Worm (Caenorhabditis elegans) whole organism, young adult: ENCODE measurements around the gene T02G5.7.

Source experiments
- F22D6.2 ChIP-seq: sonication (generic microtip); optimal IDR thresholded peaks from 2 replicates; lab custom pipeline; 2016; ENCODE audit warnings: mild to moderate bottlenecking, missing genetic modification characterization, missing compliant biosample characterization
- K12H6.12 ChIP-seq: fragments of 200-800 bp; sonication (Bioruptor generic); optimal IDR thresholded peaks from 2 replicates; lab custom pipeline; 2018; ENCODE audit warnings: mild to moderate bottlenecking, missing genetic modification characterization, missing compliant biosample characterization
- aptf-2 ChIP-seq: fragments of 200-800 bp; sonication (Bioruptor generic); conservative IDR thresholded peaks from 2 replicates; pipeline ENCODE4 v1.3.6; 2022; ENCODE audit warnings: missing genetic modification reagents, missing genetic modification characterization, missing compliant biosample characterization
- ceh-100 ChIP-seq: fragments of 200-800 bp; sonication (Bioruptor generic); IDR thresholded peaks from 2 replicates; pipeline ENCODE4 v1.3.6; 2022; ENCODE audit warnings: missing genetic modification reagents, missing genetic modification characterization, missing compliant biosample characterization
- let-607 ChIP-seq, 2 experiments: fragments of 200-800 bp in 1 of 2; sonication (Bioruptor generic) in 1 of 2; sonication (generic microtip) in 1 of 2; optimal IDR thresholded peaks; 2 replicates each; lab custom pipeline; 2016 to 2018; ENCODE audit warnings: mild to moderate bottlenecking in 2 of 2, missing compliant biosample characterization in 2 of 2, missing genetic modification characterization in 2 of 2, moderate library complexity in 2 of 2, missing genotype in 1 of 2
- lin-35 ChIP-seq, 3 experiments: fragments of 150-350 bp in 2 of 3; sonication (generic microtip) in 1 of 3; optimal IDR thresholded peaks; 2 replicates each; lab custom pipeline; 2014 to 2018; ENCODE audit warnings: missing biosample characterization in 3 of 3, missing genetic modification characterization in 3 of 3, missing genetic modification reagents in 3 of 3
- madf-6 ChIP-seq: fragments of 200-800 bp; sonication (Bioruptor generic); IDR thresholded peaks from 2 replicates; pipeline ENCODE4 v1.3.6; 2022; ENCODE audit warnings: missing genetic modification reagents, missing genetic modification characterization, missing compliant biosample characterization
- nhr-120 ChIP-seq: fragments of 200-800 bp; sonication (Bioruptor generic); IDR thresholded peaks from 2 replicates; pipeline ENCODE4 v1.3.6; 2022; ENCODE audit warnings: missing genetic modification characterization, missing compliant biosample characterization
- nhr-90 ChIP-seq: sonication (generic microtip); optimal IDR thresholded peaks from 2 replicates; lab custom pipeline; 2016; ENCODE audit warnings: missing genotype, mild to moderate bottlenecking, missing genetic modification characterization, missing compliant biosample characterization
- pha-4 ChIP-seq: fragments of 150-350 bp; sonication (generic microtip); optimal IDR thresholded peaks from 2 replicates; lab custom pipeline; 2014; ENCODE audit warnings: missing biosample characterization, missing genetic modification reagents, missing genetic modification characterization
- snpc-3.4 ChIP-seq: sonication (generic microtip); optimal IDR thresholded peaks from 2 replicates; lab custom pipeline; 2017; ENCODE audit warnings: missing genetic modification characterization, mild to moderate bottlenecking, missing compliant biosample characterization, antibody characterized with exemption, moderate library complexity, missing genotype, missing genetic modification reagents
- snpc-4 ChIP-seq, 5 experiments: fragments of 150-350 bp in 1 of 5; sonication (generic microtip) in 4 of 5; optimal IDR thresholded peaks; 2 replicates each; lab custom pipeline; 2014 to 2018; ENCODE audit warnings: missing genetic modification characterization in 5 of 5, missing biosample characterization in 3 of 5, antibody characterized with exemption in 2 of 5, mild to moderate bottlenecking in 2 of 5, missing compliant biosample characterization in 2 of 5, missing genotype in 2 of 5, moderate library complexity in 2 of 5, missing genetic modification reagents in 1 of 5
- ztf-22 ChIP-seq: fragments of 200-800 bp; sonication (Bioruptor generic); optimal IDR thresholded peaks from 2 replicates; lab custom pipeline; 2018; ENCODE audit warnings: mild to moderate bottlenecking, missing genetic modification characterization, moderate library complexity, missing compliant biosample characterization

ce11 chrII:7031137-7031697 lies 44.2 kb upstream of the T02G5.7 start:
- TF ChIP-seq snpc-4 (GFP tag; optimal IDR thresholded peaks at IDR 0.05; lab: Kevin White, UChicago): no peak
- no peak for TF ChIP-seq snpc-4 (tag; optimal IDR thresholded peaks at IDR 0.05; lab: Kevin White, UChicago)
- TF ChIP-seq aptf-2 (GFP tag; lab: Robert Waterston, UW): no peak
- TF ChIP-seq lin-35 (GFP tag; optimal IDR thresholded peaks at IDR 0.05; lab: Kevin White, UChicago): no peak
- no peak for TF ChIP-seq K12H6.12 (tag; lab: Kevin White, UChicago)
- TF ChIP-seq nhr-90 (tag; lab: Kevin White, UChicago): no peak
- TF ChIP-seq let-607 (tag; optimal IDR thresholded peaks at IDR 0.05; lab: Kevin White, UChicago): peak in 1 of 2 experiments; percentile 20
- TF ChIP-seq madf-6 (GFP tag; lab: Robert Waterston, UW): no peak
- TF ChIP-seq ztf-22 (GFP tag; lab: Kevin White, UChicago): no peak
- TF ChIP-seq snpc-3.4 (tag; lab: Kevin White, UChicago): no peak
- no peak for TF ChIP-seq nhr-120 (GFP tag; lab: Robert Waterston, UW)
- TF ChIP-seq F22D6.2 (tag; lab: Kevin White, UChicago): no peak
- no peak for TF ChIP-seq ceh-100
- no peak for TF ChIP-seq pha-4 (tag; lab: Kevin White, UChicago)
